Worm (Caenorhabditis elegans) whole organism, early embryonic: ENCODE results near the gene T16A1.2.
"Not testable (repeated sequence)": the region's sequence is repeated elsewhere in the genome, so short reads cannot be mapped to it uniquely, and the experiment has no call there.

Experiments used
- B0310.2 ChIP-seq: sonication (generic microtip); optimal IDR thresholded peaks from 2 replicates; lab custom pipeline; 2016; ENCODE audit warnings: mild to moderate bottlenecking, missing genetic modification characterization, missing compliant biosample characterization
- F13C5.2 ChIP-seq: sonication (generic microtip); optimal IDR thresholded peaks from 2 replicates; lab custom pipeline; 2017; ENCODE audit warnings: mild to moderate bottlenecking, missing genetic modification characterization, inconsistent platforms, missing compliant biosample characterization
- aly-1 ChIP-seq: sonication (generic microtip); optimal IDR thresholded peaks from 2 replicates; lab custom pipeline; 2016; ENCODE audit warnings: missing genetic modification characterization, missing compliant biosample characterization
- ama-1 ChIP-seq: fragments of 150-350 bp; optimal IDR thresholded peaks from 2 replicates; lab custom pipeline; 2014
- ceh-13 ChIP-seq: fragments of 200-800 bp; sonication (Bioruptor generic); optimal IDR thresholded peaks from 2 replicates; lab custom pipeline; 2018; ENCODE audit warnings: mild to moderate bottlenecking, missing genetic modification characterization, missing compliant biosample characterization
- ceh-36 ChIP-seq: sonication (generic microtip); optimal IDR thresholded peaks from 2 replicates; lab custom pipeline; 2016; ENCODE audit warnings: missing genetic modification characterization, inconsistent platforms, missing compliant biosample characterization
- ets-7 ChIP-seq: sonication (generic microtip); optimal IDR thresholded peaks from 2 replicates; lab custom pipeline; 2016; ENCODE audit warnings: missing genotype, missing genetic modification characterization, missing compliant biosample characterization
- flt-1 ChIP-seq: fragments of 200-800 bp; sonication (Bioruptor generic); IDR thresholded peaks from 2 replicates; pipeline ENCODE4 v1.3.6; 2022; ENCODE audit warnings: missing genetic modification characterization, missing compliant biosample characterization
- hmbx-1 ChIP-seq: sonication (generic microtip); optimal IDR thresholded peaks from 2 replicates; lab custom pipeline; 2016; ENCODE audit warnings: mild to moderate bottlenecking, missing genetic modification characterization, missing compliant biosample characterization
- hmg-4 ChIP-seq: fragments of 200-800 bp; sonication (Bioruptor generic); optimal IDR thresholded peaks from 2 replicates; lab custom pipeline; 2018; ENCODE audit warnings: mild to moderate bottlenecking, missing genetic modification characterization, missing compliant biosample characterization
- hnd-1 ChIP-seq: sonication (generic microtip); optimal IDR thresholded peaks from 2 replicates; lab custom pipeline; 2016; ENCODE audit warnings: missing genetic modification characterization, missing compliant biosample characterization
- pes-1 ChIP-seq: fragments of 200-800 bp; sonication (Bioruptor generic); IDR thresholded peaks from 2 replicates; pipeline ENCODE4 v1.3.6; 2022; ENCODE audit warnings: missing genetic modification reagents, missing genetic modification characterization, missing compliant biosample characterization
- scrt-1 ChIP-seq: fragments of 200-800 bp; sonication (Bioruptor generic); IDR thresholded peaks from 2 replicates; pipeline ENCODE4 v1.3.6; 2022; ENCODE audit warnings: missing genetic modification characterization, missing compliant biosample characterization
- sea-1 ChIP-seq: fragments of 200-800 bp; sonication (Bioruptor generic); conservative IDR thresholded peaks from 2 replicates; pipeline ENCODE4 v1.3.6; 2022; ENCODE audit warnings: missing genetic modification characterization, missing compliant biosample characterization
- tbx-11 ChIP-seq: fragments of 200-800 bp; sonication (Bioruptor generic); IDR thresholded peaks from 2 replicates; pipeline ENCODE4 v1.3.6; 2022; ENCODE audit warnings: missing genetic modification characterization, missing compliant biosample characterization
- tbx-37 ChIP-seq: fragments of 200-800 bp; sonication (Bioruptor generic); conservative IDR thresholded peaks from 2 replicates; pipeline ENCODE4 v1.3.6; 2022; ENCODE audit warnings: missing genetic modification reagents, missing genetic modification characterization, missing compliant biosample characterization
- tra-4 ChIP-seq: sonication (generic microtip); optimal IDR thresholded peaks from 2 replicates; lab custom pipeline; 2017; ENCODE audit warnings: missing genetic modification characterization, missing compliant biosample characterization

The T16A1.2 gene

DNA sequence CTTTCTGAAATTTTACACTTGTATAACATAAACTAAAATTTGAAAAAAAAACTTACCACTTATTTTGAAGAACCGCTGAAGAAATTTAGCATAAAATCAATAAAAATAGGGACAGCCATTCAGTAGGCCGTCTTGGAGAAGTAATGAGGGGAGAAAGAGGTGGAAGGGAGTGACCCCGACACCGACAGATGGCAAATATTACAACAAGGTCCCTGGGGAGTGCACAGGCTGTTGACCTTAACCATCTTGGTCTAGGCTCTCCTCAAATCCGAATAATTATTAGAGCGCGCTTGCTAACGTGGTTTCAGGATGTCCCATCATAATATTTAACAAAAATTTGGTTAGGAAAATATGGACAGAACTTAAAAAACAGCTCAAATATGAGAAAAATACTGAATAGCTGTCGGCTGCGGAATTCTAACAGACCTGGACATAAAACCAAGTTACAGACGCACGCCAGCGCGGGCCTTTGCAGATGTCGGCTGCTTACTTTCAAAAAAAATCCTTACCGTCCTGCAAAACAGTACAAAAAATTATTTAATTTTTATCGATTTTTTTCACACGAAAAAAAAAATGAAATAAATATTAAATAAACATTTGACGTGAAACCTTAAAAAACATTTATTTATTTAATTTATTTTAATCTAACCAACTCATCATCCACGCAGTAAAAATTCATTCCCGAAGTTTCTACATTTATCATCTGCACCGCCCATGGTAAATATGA lies at the start of gene T16A1.2:
T16A1.2 (plus strand) TSS at position 677 of the 727 bp plus-strand sequence.
- TF ChIP-seq sea-1 (GFP tag; lab: Robert Waterston, UW) (no peak), ets-7 (tag; lab: Kevin White, UChicago) (no peak)

DNA sequence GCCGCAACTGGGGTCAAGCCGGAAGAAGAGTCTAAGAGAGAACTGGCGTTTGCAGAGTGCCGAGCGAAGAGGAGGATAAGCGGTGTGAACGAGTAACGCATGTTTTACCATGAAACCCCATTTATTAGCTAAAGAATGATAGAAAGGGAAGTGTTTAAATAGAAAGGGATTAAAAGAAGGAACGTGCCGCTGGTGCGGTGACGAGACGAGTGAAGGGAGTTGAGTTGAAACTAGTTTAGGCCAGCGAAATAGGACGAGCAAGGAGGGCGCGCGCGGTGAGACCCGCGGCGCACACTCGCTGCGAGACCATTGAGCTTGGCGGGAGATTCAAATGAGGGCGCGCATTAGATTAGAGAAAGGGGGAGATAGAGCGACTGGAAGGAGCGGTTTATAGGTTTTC lies 48.8 kb upstream of the T16A1.2 start, which contains the start of gene math-1:
math-1 (minus strand) TSS at position 101 of the 400 bp plus-strand sequence.
- not testable (repeated sequence) for TF ChIP-seq ama-1 (lab: Kevin White, UChicago); tra-4 (tag; lab: Kevin White, UChicago); pes-1

DNA sequence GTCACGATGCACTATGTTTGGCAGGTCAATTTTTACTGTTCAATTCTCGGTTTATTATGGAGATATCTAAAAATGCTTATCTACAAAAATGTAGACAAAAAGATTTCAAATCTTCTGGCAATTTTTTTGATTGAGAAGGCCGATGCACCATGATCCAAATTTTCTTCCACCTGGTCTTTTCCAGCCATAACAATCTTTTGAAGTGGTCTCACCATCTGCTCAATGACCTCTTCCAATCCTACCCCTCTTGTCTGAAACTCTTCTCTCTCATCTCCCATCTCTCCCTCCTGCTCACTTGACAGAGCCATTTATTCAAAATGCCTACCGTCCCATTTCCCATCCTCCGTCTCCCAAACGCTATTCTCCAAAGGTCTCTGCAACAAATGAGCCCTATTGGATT lies 44.0 kb upstream of the T16A1.2 start, which contains the start of gene fbxb-35:
fbxb-35 (plus strand) TSS at position 301 of the 400 bp plus-strand sequence.
- TF ChIP-seq aly-1 (tag; lab: Kevin White, UChicago) (no peak), ets-7 (tag; lab: Kevin White, UChicago) (no peak)

DNA sequence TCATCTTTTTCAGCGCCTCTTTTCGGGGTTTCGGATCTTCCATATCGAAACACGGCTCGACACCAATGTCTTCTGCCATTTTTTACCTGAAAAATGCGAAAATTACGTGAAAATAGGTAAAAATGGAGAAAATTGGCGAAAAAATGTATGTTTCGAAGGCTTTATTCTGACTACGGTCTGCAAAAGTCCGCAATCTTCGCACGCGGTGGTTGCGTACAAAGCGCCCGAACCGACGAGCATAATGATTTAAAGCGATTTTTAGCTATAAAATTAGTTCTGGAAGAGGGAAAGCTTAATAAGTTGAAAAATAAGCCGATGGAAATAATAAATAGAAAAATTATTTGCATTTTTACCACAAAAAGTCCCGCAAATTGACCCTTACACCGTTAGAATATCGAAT lies 36.4 kb upstream of the T16A1.2 start, which contains the start of gene F07E5.5:
F07E5.5 (minus strand) TSS at position 86 of the 400 bp plus-strand sequence.
- TF ChIP-seq pes-1 (no peak), F13C5.2 (tag; lab: Kevin White, UChicago) (no peak), ceh-13 (GFP tag; lab: Kevin White, UChicago) (no peak), scrt-1 (no peak), flt-1 (GFP tag; lab: Robert Waterston, UW) (no peak), B0310.2 (no peak), tra-4 (tag; lab: Kevin White, UChicago) (no peak), ama-1 (lab: Kevin White, UChicago) (no peak), sea-1 (GFP tag; lab: Robert Waterston, UW) (no peak), ets-7 (tag; lab: Kevin White, UChicago) (no peak), aly-1 (tag; lab: Kevin White, UChicago) (no peak), hmg-4 (no peak)

DNA sequence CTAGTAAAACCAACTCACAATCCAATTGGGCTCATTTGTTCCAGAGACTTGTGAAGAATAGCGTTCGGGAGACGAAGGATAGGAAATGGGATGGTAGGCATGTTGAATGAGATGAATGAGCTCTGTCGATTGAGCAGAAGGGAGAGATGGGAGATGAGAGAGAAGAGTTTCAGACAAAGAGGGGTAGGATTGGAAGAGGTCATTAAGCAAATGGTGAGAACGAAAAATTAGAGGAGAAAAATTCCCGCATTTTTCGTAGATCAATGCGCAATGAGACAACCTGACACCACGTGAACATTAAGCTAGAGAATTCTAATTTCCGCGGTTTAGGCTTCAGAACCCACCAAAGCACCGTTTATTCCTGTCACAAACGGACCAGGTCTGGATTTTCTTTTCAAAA lies 31.4 kb upstream of the T16A1.2 start, which contains the start of gene F07E5.13:
F07E5.13 (minus strand) TSS at position 101 of the 400 bp plus-strand sequence.
- TF ChIP-seq ama-1 (lab: Kevin White, UChicago): no peak
- TF ChIP-seq tbx-11: no peak
- no peak for TF ChIP-seq aly-1 (tag; lab: Kevin White, UChicago)
- no peak for TF ChIP-seq tbx-37
- TF ChIP-seq tra-4 (tag; lab: Kevin White, UChicago): no peak
- no peak for TF ChIP-seq hmg-4
- no peak for TF ChIP-seq B0310.2
- TF ChIP-seq scrt-1: no peak
- TF ChIP-seq pes-1: no peak
- TF ChIP-seq sea-1 (GFP tag; lab: Robert Waterston, UW): no peak
- TF ChIP-seq hnd-1 (tag; lab: Kevin White, UChicago): no peak
- no peak for TF ChIP-seq flt-1 (GFP tag; lab: Robert Waterston, UW)
- no peak for TF ChIP-seq ceh-36 (tag; lab: Kevin White, UChicago)
- TF ChIP-seq ceh-13 (GFP tag; lab: Kevin White, UChicago): no peak
- TF ChIP-seq hmbx-1 (tag; lab: Kevin White, UChicago): no peak
- TF ChIP-seq F13C5.2 (tag; lab: Kevin White, UChicago): no peak
- no peak for TF ChIP-seq ets-7 (tag; lab: Kevin White, UChicago)

DNA sequence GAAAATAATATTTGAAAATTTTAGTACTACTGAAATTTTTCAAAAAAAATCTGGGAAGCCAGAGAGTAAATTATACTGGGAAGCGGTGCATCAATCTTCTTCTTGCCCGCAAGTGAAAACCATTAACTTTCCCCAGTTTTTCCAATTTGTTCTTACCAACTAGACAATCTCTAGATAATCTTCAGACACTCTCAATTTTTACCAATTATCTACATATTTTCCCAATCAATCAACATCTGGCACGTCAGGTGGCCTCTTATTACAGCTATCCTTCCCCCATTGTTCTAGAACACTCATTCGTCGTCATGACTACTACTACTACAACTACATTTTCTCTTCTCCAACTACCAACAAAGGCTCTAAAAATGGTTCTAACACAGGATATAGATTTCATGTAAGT lies 30.9 kb upstream of the T16A1.2 start, which contains the start of gene fbxb-6:
fbxb-6 (plus strand) TSS at position 301 of the 400 bp plus-strand sequence.
- no peak for TF ChIP-seq sea-1 (GFP tag; lab: Robert Waterston, UW)
- no peak for TF ChIP-seq tbx-11

DNA sequence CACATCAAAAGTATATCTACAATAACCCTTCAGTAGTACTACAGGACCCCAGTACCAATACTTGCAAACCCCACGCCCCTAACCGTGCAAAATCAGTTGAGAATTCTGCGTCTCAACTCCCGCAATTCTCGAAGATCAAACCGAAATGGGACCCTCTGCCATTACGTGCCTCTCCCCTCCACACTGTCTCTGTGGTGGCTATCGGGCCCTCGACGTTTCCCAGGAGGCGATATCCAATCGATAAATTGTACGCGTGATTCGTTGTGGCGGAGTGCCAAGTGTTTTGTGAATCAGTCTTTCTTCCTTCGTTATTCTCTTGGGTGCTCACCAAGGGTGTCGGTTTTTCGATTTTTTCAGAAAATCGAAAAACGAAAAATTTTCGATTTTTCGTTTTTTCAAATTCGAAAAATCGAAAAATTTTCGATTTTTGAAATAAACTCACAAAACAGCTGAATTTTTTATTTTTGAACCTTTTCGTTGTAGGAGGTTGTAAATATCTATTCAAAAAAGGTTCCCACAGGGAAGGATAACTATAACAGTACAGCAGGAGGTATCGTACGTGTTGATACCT lies 27.9 kb upstream of the T16A1.2 start, which contains the start of gene F07E5.12:
F07E5.12 (plus strand) TSS at position 521 of the 571 bp plus-strand sequence.
- TF ChIP-seq pes-1; aly-1 (tag; lab: Kevin White, UChicago); tra-4 (tag; lab: Kevin White, UChicago): not testable (repeated sequence)

DNA sequence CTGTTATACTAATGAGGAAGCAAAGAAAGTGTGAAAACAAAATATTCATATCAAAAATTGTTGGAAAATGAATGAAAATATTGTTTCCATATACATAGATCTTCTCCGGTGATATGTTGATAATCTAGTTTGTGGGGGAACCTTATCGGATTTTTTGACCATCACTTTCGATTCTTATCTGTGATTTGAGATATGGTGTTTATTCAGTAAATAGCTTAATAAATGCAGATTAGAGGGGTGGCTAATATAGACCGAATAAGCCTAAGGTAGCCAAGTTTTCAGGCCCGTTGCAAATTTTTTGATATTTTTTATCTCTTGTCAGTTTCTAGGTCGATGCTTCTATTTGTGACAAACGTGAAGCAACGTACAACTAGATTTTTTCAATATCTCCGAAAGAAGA lies 24.0 kb upstream of the T16A1.2 start, which contains the start of gene F07E5.7:
F07E5.7 (minus strand) TSS at position 101 of the 400 bp plus-strand sequence.
- no peak for TF ChIP-seq ceh-36 (tag; lab: Kevin White, UChicago)
- TF ChIP-seq hmg-4: no peak
- TF ChIP-seq ama-1 (lab: Kevin White, UChicago): no peak
- TF ChIP-seq pes-1: no peak
- no peak for TF ChIP-seq ceh-13 (GFP tag; lab: Kevin White, UChicago)
- TF ChIP-seq tra-4 (tag; lab: Kevin White, UChicago): no peak
- TF ChIP-seq hmbx-1 (tag; lab: Kevin White, UChicago): no peak
- no peak for TF ChIP-seq aly-1 (tag; lab: Kevin White, UChicago)
- TF ChIP-seq B0310.2: no peak
- no peak for TF ChIP-seq flt-1 (GFP tag; lab: Robert Waterston, UW)
- TF ChIP-seq ets-7 (tag; lab: Kevin White, UChicago): no peak
- no peak for TF ChIP-seq tbx-37
- TF ChIP-seq scrt-1: no peak
- no peak for TF ChIP-seq hnd-1 (tag; lab: Kevin White, UChicago)
- no peak for TF ChIP-seq sea-1 (GFP tag; lab: Robert Waterston, UW)
- no peak for TF ChIP-seq tbx-11
- no peak for TF ChIP-seq F13C5.2 (tag; lab: Kevin White, UChicago)
